Worm (Caenorhabditis elegans): ENCODE results near the gene clec-49.

Gene clec-49

DNA sequence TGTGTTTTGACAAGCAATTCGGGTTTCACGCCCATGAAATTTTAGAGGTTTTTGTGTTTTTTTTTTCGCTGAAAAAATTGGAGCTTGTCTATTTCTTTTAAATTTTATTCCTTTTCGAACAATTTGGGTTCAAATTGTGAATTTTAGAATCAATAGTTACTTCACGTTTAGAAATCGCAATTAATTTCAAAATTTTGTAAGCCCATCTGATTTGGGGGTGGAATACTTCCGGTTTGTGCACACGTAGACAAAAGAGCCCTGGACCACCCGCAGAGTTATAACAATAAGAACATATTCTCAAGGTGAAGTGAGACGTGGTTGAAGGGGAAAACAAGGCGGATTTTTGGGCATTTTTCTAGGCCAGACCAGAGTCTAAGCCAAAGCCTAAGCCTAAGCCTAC lies 31.8 kb downstream of the clec-49 start, which contains the start of gene Y116F11A.6:
Gene Y116F11A.6, plus strand, starts transcription at position 301 of the 400 bp plus-strand sequence.
- TF ChIP-seq mls-2 (tag; optimal IDR thresholded peaks at IDR 0.05) (no peak), snpc-4 (tag; optimal IDR thresholded peaks at IDR 0.05) (no peak), sptf-1 (tag; optimal IDR thresholded peaks at IDR 0.05) (no peak), zip-8 (tag; optimal IDR thresholded peaks at IDR 0.05) (no peak), tbx-8 (GFP tag; optimal IDR thresholded peaks at IDR 0.05) (no peak), sem-2 (GFP tag; optimal IDR thresholded peaks at IDR 0.05) (no peak), ham-2 (GFP tag; optimal IDR thresholded peaks at IDR 0.05) (no peak), nhr-76 (tag; optimal IDR thresholded peaks at IDR 0.05) (no peak), mep-1 (tag; optimal IDR thresholded peaks at IDR 0.05) (no peak), blmp-1 (tag; optimal IDR thresholded peaks at IDR 0.05) (no peak), ceh-43 (GFP tag; optimal IDR thresholded peaks at IDR 0.05) (no peak), drap-1 (GFP tag; optimal IDR thresholded peaks at IDR 0.05) (no peak), ceh-83 (GFP tag; optimal IDR thresholded peaks at IDR 0.05) (no peak), unc-62 (GFP tag; optimal IDR thresholded peaks at IDR 0.05) (no peak), elt-3 (tag; optimal IDR thresholded peaks at IDR 0.05) (no peak), cnd-1 (tag; optimal IDR thresholded peaks at IDR 0.05) (no peak), lin-32 (GFP tag; optimal IDR thresholded peaks at IDR 0.05) (no peak)

DNA sequence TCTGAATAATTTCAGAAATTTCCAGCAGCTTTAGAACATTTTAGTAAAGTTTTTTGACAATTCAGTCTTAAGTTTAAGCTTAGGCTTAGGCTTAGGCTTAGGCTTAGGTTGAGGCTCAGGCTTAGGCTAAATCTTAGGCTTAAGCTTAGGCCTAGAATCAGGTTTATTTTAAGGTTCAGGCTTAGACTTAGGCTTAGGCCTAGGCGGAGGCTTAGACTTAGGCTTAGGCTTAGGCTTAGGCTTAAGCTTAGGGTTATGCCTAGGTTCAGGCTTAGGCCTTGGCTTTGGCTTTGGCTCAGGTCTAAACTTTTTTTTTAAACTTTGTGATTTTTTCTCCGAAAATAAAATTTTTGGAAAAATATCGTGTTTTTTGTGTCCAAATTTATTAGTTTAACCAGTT lies 32.4 kb downstream of the clec-49 start:
- no peak for TF ChIP-seq ceh-43 (GFP tag; optimal IDR thresholded peaks at IDR 0.05)
- no peak for TF ChIP-seq tbx-8 (GFP tag; optimal IDR thresholded peaks at IDR 0.05)
- TF ChIP-seq lsy-2 (tag; optimal IDR thresholded peaks at IDR 0.05): no peak
- no peak for TF ChIP-seq lin-32 (GFP tag; optimal IDR thresholded peaks at IDR 0.05)
- TF ChIP-seq ztf-11 (tag; optimal IDR thresholded peaks at IDR 0.05): no peak
- no peak for TF ChIP-seq elt-3 (tag; optimal IDR thresholded peaks at IDR 0.05)
- TF ChIP-seq snpc-4 (tag; optimal IDR thresholded peaks at IDR 0.05): no peak
- TF ChIP-seq blmp-1 (tag; optimal IDR thresholded peaks at IDR 0.05): no peak
- TF ChIP-seq sem-2 (GFP tag; optimal IDR thresholded peaks at IDR 0.05): no peak
- no peak for TF ChIP-seq unc-39 (tag; optimal IDR thresholded peaks at IDR 0.05)
- no peak for TF ChIP-seq ham-2 (GFP tag; optimal IDR thresholded peaks at IDR 0.05)
- TF ChIP-seq mep-1 (tag; optimal IDR thresholded peaks at IDR 0.05): no peak
- no peak for TF ChIP-seq unc-62 (GFP tag; optimal IDR thresholded peaks at IDR 0.05)

DNA sequence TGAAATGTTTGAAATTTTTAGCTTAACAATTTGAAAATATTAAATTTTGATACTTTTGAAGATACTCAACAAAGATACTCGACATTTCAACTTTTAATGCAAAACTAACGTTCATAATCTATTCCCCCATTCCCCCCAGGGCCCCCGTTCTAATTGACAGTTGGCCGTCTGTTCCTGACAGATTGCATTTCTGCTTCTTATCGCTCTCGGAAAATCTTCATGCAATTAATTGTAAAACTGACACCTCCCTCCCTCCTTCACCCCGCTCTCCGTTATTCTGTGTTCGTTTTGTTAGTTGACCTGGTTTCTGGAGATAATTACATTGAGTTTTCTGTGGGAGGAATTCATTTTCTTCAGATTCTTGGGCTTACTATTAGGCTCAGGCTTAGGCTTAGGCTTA lies 33.1 kb downstream of the clec-49 start:
- TF ChIP-seq sptf-1 (tag; optimal IDR thresholded peaks at IDR 0.05) (no peak), ceh-43 (GFP tag; optimal IDR thresholded peaks at IDR 0.05) (no peak), nhr-237 (tag; optimal IDR thresholded peaks at IDR 0.05) (no peak), unc-62 (GFP tag; optimal IDR thresholded peaks at IDR 0.05) (peak; percentile 86), blmp-1 (tag; optimal IDR thresholded peaks at IDR 0.05) (no peak), ceh-39 (tag; optimal IDR thresholded peaks at IDR 0.05) (no peak), elt-1 (tag; optimal IDR thresholded peaks at IDR 0.05; ENCODE audit: borderline replicate concordance, insufficient read depth) (no peak), snpc-4 (tag; optimal IDR thresholded peaks at IDR 0.05) (no peak), hlh-1 (tag; optimal IDR thresholded peaks at IDR 0.05) (peak; percentile 21), zip-8 (tag; optimal IDR thresholded peaks at IDR 0.05) (no peak), mab-5 (tag; optimal IDR thresholded peaks at IDR 0.05) (no peak), lin-13 (tag; optimal IDR thresholded peaks at IDR 0.05) (no peak), pha-4 (tag; optimal IDR thresholded peaks at IDR 0.05) (no peak), unc-39 (tag; optimal IDR thresholded peaks at IDR 0.05) (no peak), cnd-1 (tag; optimal IDR thresholded peaks at IDR 0.05) (no peak), ham-2 (GFP tag; optimal IDR thresholded peaks at IDR 0.05) (no peak)

ce11 chrV:19715847-19716246 lies 35.2 kb downstream of the clec-49 start, which contains the start of gene Y43F8C.17:
TSS of gene Y43F8C.17 (plus strand) at chrV:19716147.
- no peak for TF ChIP-seq mls-2 (tag; optimal IDR thresholded peaks at IDR 0.05)
- TF ChIP-seq ceh-83 (GFP tag; optimal IDR thresholded peaks at IDR 0.05): no peak
- no peak for TF ChIP-seq mep-1 (tag; optimal IDR thresholded peaks at IDR 0.05)
- no peak for TF ChIP-seq hlh-1 (tag; optimal IDR thresholded peaks at IDR 0.05)
- TF ChIP-seq ham-2 (GFP tag; optimal IDR thresholded peaks at IDR 0.05): no peak
- no peak for TF ChIP-seq nhr-2 (tag; optimal IDR thresholded peaks at IDR 0.05)
- TF ChIP-seq elt-1 (tag; optimal IDR thresholded peaks at IDR 0.05; ENCODE audit: borderline replicate concordance, insufficient read depth): no peak
- no peak for TF ChIP-seq bed-3 (GFP tag; optimal IDR thresholded peaks at IDR 0.05)

DNA sequence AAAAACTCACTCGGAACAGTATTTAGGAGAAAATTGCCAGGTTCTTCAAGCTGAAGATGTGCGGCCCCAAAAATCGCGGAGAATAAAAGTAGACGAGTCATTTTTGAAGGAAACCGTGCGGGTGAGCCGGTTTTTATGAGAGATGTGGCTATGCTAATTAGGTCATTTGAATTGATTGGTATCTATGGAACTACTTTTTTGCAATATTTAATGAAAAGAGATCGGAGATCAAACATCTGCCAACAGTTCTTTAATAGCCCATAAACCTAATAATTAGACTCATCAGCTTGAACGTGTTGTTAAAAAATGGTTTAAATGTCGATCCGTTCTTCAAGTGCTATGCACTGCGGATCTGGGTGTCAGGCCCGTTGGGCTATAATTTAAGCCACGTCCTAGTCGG lies 35.6 kb downstream of the clec-49 start, which contains the start of gene Y43F8C.16:
Gene Y43F8C.16, minus strand, starts transcription at position 101 of the 400 bp plus-strand sequence.
- no peak for TF ChIP-seq ztf-11 (tag; optimal IDR thresholded peaks at IDR 0.05)
- no peak for TF ChIP-seq sem-2 (GFP tag; optimal IDR thresholded peaks at IDR 0.05)
- TF ChIP-seq tbx-8 (GFP tag; optimal IDR thresholded peaks at IDR 0.05): no peak
- TF ChIP-seq zip-8 (tag; optimal IDR thresholded peaks at IDR 0.05): no peak
- no peak for TF ChIP-seq snpc-4 (tag; optimal IDR thresholded peaks at IDR 0.05)
- no peak for TF ChIP-seq mab-5 (tag; optimal IDR thresholded peaks at IDR 0.05)
- TF ChIP-seq ceh-83 (GFP tag; optimal IDR thresholded peaks at IDR 0.05): no peak
- TF ChIP-seq drap-1 (GFP tag; optimal IDR thresholded peaks at IDR 0.05): no peak
- TF ChIP-seq ham-2 (GFP tag; optimal IDR thresholded peaks at IDR 0.05): no peak
- no peak for TF ChIP-seq flh-1 (GFP tag; optimal IDR thresholded peaks at IDR 0.05)
- TF ChIP-seq nhr-76 (tag; optimal IDR thresholded peaks at IDR 0.05): no peak
- no peak for TF ChIP-seq sptf-1 (tag; optimal IDR thresholded peaks at IDR 0.05)
- no peak for TF ChIP-seq unc-120 (tag; optimal IDR thresholded peaks at IDR 0.05; ENCODE audit: poor library complexity, severe bottlenecking)
- TF ChIP-seq unc-62 (GFP tag; optimal IDR thresholded peaks at IDR 0.05): no peak

All from whole organism, mixed stage, embryonic.